Worm (Caenorhabditis elegans) whole organism, mixed stage, embryonic: Measurements from ENCODE around the gene srh-206.

Experiments used
- lsy-2 ChIP-seq: fragments of 150-350 bp; optimal IDR thresholded peaks from 2 replicates; lab custom pipeline; 2014; ENCODE audit warnings: missing biosample characterization, missing genetic modification characterization
- nhr-237 ChIP-seq: fragments of 150-350 bp; optimal IDR thresholded peaks from 2 replicates; lab custom pipeline; 2014; ENCODE audit warnings: missing biosample characterization, missing genetic modification characterization
- sem-2 ChIP-seq: fragments of 200-800 bp; sonication (Bioruptor generic); optimal IDR thresholded peaks from 2 replicates; lab custom pipeline; 2018; ENCODE audit warnings: mild to moderate bottlenecking, missing genetic modification characterization, missing compliant biosample characterization

- TF ChIP-seq sem-2 (GFP tag; lab: Kevin White, UChicago): no peak
- no peak for TF ChIP-seq lsy-2
- TF ChIP-seq nhr-237 (tag; lab: Kevin White, UChicago): no peak
Observed at ce11 chrV:16974919-16975318, 20.3 kb upstream of the srh-206 start, which contains the start of gene srx-54.
